Worm (Caenorhabditis elegans) whole organism, mixed stage, embryonic: ENCODE measurements around the gene mlk-1.

Source experiments
- ces-1 ChIP-seq: fragments of 150-350 bp; optimal IDR thresholded peaks from 2 replicates; lab custom pipeline; 2014; ENCODE audit warnings: missing biosample characterization, missing genetic modification reagents, missing genetic modification characterization
- cnd-1 ChIP-seq: fragments of 200-800 bp; sonication (Bioruptor generic); optimal IDR thresholded peaks from 2 replicates; lab custom pipeline; 2018; ENCODE audit warnings: mild to moderate bottlenecking, missing genetic modification characterization, missing compliant biosample characterization
- lin-32 ChIP-seq: fragments of 200-800 bp; sonication (Bioruptor generic); optimal IDR thresholded peaks from 2 replicates; lab custom pipeline; 2018; ENCODE audit warnings: mild to moderate bottlenecking, missing genetic modification characterization, missing compliant biosample characterization
- mls-2 ChIP-seq: sonication (generic microtip); optimal IDR thresholded peaks from 2 replicates; lab custom pipeline; 2016; ENCODE audit warnings: mild to moderate bottlenecking, missing genetic modification characterization, moderate library complexity, missing compliant biosample characterization
- nhr-12 ChIP-seq: fragments of 150-350 bp; optimal IDR thresholded peaks from 2 replicates; lab custom pipeline; 2014; ENCODE audit warnings: missing biosample characterization, missing genetic modification characterization

The mlk-1 gene

ce11 chrV:5018067-5018466, 46.5 kb downstream of the mlk-1 start:
- no peak for TF ChIP-seq mls-2
- TF ChIP-seq cnd-1 (tag; lab: Kevin White, UChicago) = no peak

ce11 chrV:5016728-5017127, 47.9 kb downstream of the mlk-1 start:
- TF ChIP-seq nhr-12 (tag; lab: Kevin White, UChicago) (no peak), ces-1 (GFP tag; lab: Kevin White, UChicago) (peak; percentile 33)
- TF ChIP-seq, all 35 proteins: peak for 1

ce11 chrV:5012193-5012853, 52.3 kb downstream of the mlk-1 start, which contains the start of gene srr-6:
srr-6 (plus strand) TSS chrV:5012803.
- no peak for TF ChIP-seq lin-32 (GFP tag; lab: Kevin White, UChicago)
